Worm (Caenorhabditis elegans): Measurements from ENCODE around the gene str-115.

Gene str-115

ce11 chrV:11239187-11239725 is 29.6 kb upstream of the str-115 start, which contains the start of the genes dvc-1 and ima-1 (continued):
- TF ChIP-seq zfh-2 (GFP tag; conservative IDR thresholded peaks at IDR 0.05) (no peak), lsy-27 (tag; optimal IDR thresholded peaks at IDR 0.05; ENCODE audit: borderline replicate concordance, insufficient read depth) (no peak), xnd-1 (tag; optimal IDR thresholded peaks at IDR 0.05) (peak; percentile 88), F10E7.11 (tag; optimal IDR thresholded peaks at IDR 0.05) (no peak), nhr-80 (tag; optimal IDR thresholded peaks at IDR 0.05) (peak; percentile 45), nhr-27 (tag; optimal IDR thresholded peaks at IDR 0.05) (no peak), B0035.1 (tag; optimal IDR thresholded peaks at IDR 0.05) (no peak), ceh-100 (GFP tag; IDR thresholded peaks at IDR 0.05) (peak; percentile 86), B0336.3 (GFP tag; IDR thresholded peaks at IDR 0.05) (peak; percentile 92), F52B5.7 (tag; optimal IDR thresholded peaks at IDR 0.05) (no peak), lag-1 (GFP tag; IDR thresholded peaks at IDR 0.05) (no peak), mcd-1 (GFP tag; IDR thresholded peaks at IDR 0.05) (peak; percentile 78), lsl-1 (GFP tag; optimal IDR thresholded peaks at IDR 0.05) (peak; percentile 81), ztf-28 (GFP tag; IDR thresholded peaks at IDR 0.05) (0 out of 2 replicates have a peak, but pooled peaks have one; percentile 43), snpc-3.4 (tag; optimal IDR thresholded peaks at IDR 0.05) (peak; percentile 76), ekl-4 (GFP tag; IDR thresholded peaks at IDR 0.05) (peak; percentile 84), F57A8.1 (GFP tag; optimal IDR thresholded peaks at IDR 0.05) (no peak), bed-1 (GFP tag; IDR thresholded peaks at IDR 0.05) (no peak), madf-8 (GFP tag; conservative IDR thresholded peaks at IDR 0.05) (peak; percentile 93), C17E4.6 (GFP tag; IDR thresholded peaks at IDR 0.05) (peak; percentile 93), snpc-4 (GFP tag; optimal IDR thresholded peaks at IDR 0.05) (peak; percentile 45), snpc-4 (tag; optimal IDR thresholded peaks at IDR 0.05) (peak; percentile 38 to 79 (median 64)), Y95B8A.8 (GFP tag; IDR thresholded peaks at IDR 0.05) (peak; percentile 81), madf-10 (tag; optimal IDR thresholded peaks at IDR 0.05) (no peak), F23B12.7 (tag; optimal IDR thresholded peaks at IDR 0.05; ENCODE audit: insufficient read depth) (no peak), pbrm-1 (GFP tag; IDR thresholded peaks at IDR 0.05) (peak; percentile 60), hrde-1 (tag; optimal IDR thresholded peaks at IDR 0.05; ENCODE audit: borderline replicate concordance) (peak; percentile 35), attf-5 (GFP tag; optimal IDR thresholded peaks at IDR 0.05) (peak; percentile 84), B0019.2 (GFP tag; conservative IDR thresholded peaks at IDR 0.05) (peak; percentile 69), chd-7 (tag; optimal IDR thresholded peaks at IDR 0.05) (no peak), ceh-27 (GFP tag; optimal IDR thresholded peaks at IDR 0.05) (peak; percentile 38), F39B2.1 (GFP tag; IDR thresholded peaks at IDR 0.05) (peak; percentile 67; the same call in 1 of the 2 replicates), unc-130 (GFP tag; optimal IDR thresholded peaks at IDR 0.05) (peak; percentile 90), attf-6 (GFP tag; IDR thresholded peaks at IDR 0.05) (peak; percentile 51; the same call in 1 of the 2 replicates), F33H1.4 (GFP tag; IDR thresholded peaks at IDR 0.05) (peak; percentile 81), egl-44 (GFP tag; IDR thresholded peaks at IDR 0.05) (no peak), nfyb-1 (GFP tag; IDR thresholded peaks at IDR 0.05) (0 out of 2 replicates have a peak, but pooled peaks have one; percentile 14), aptf-3 (GFP tag; IDR thresholded peaks at IDR 0.05) (no peak), lin-54 (GFP tag; optimal IDR thresholded peaks at IDR 0.05) (peak; percentile 84), rcor-1 (GFP tag; IDR thresholded peaks at IDR 0.05) (peak; percentile 90), F49E8.2 (tag; optimal IDR thresholded peaks at IDR 0.05; ENCODE audit: insufficient read depth) (peak; percentile 66), let-526 (GFP tag; IDR thresholded peaks at IDR 0.05) (0 out of 2 replicates have a peak, but pooled peaks have one; percentile 23), tlf-1 (GFP tag; optimal IDR thresholded peaks at IDR 0.05) (peak; percentile 89)

Measured in whole organism, young adult.